Worm (Caenorhabditis elegans) whole organism, young adult: ENCODE data around the gene glp-1.

ENCODE experiments used
- D2030.7 ChIP-seq: fragments of 200-800 bp; sonication (Bioruptor generic); IDR thresholded peaks from 2 replicates; pipeline ENCODE4 v1.3.6; 2022; ENCODE audit warnings: missing genetic modification reagents, missing genetic modification characterization, missing compliant biosample characterization
- F22D6.2 ChIP-seq: sonication (generic microtip); optimal IDR thresholded peaks from 2 replicates; lab custom pipeline; 2016; ENCODE audit warnings: mild to moderate bottlenecking, missing genetic modification characterization, missing compliant biosample characterization
- F33H1.4 ChIP-seq: fragments of 200-800 bp; sonication (Bioruptor generic); IDR thresholded peaks from 2 replicates; pipeline ENCODE4 v1.3.6; 2022; ENCODE audit warnings: missing genetic modification reagents, missing genetic modification characterization, missing compliant biosample characterization
- F52B5.7 ChIP-seq: sonication (generic microtip); optimal IDR thresholded peaks from 2 replicates; lab custom pipeline; 2016; ENCODE audit warnings: mild to moderate bottlenecking, missing genetic modification characterization, missing compliant biosample characterization
- F57A8.1 ChIP-seq: fragments of 200-800 bp; sonication (Bioruptor generic); optimal IDR thresholded peaks from 2 replicates; lab custom pipeline; 2018; ENCODE audit warnings: mild to moderate bottlenecking, missing genetic modification characterization, moderate library complexity, missing compliant biosample characterization
- F57C9.4 ChIP-seq: sonication (generic microtip); optimal IDR thresholded peaks from 2 replicates; lab custom pipeline; 2017; ENCODE audit warnings: mild to moderate bottlenecking, missing genetic modification characterization, missing compliant biosample characterization
- K12H6.12 ChIP-seq: fragments of 200-800 bp; sonication (Bioruptor generic); optimal IDR thresholded peaks from 2 replicates; lab custom pipeline; 2018; ENCODE audit warnings: mild to moderate bottlenecking, missing genetic modification characterization, missing compliant biosample characterization
- T26A5.8 ChIP-seq: sonication (generic microtip); optimal IDR thresholded peaks from 2 replicates; lab custom pipeline; 2016; ENCODE audit warnings: missing genetic modification characterization, missing compliant biosample characterization
- Y56A3A.18 ChIP-seq: fragments of 200-800 bp; sonication (Bioruptor generic); IDR thresholded peaks from 2 replicates; pipeline ENCODE4 v1.3.6; 2022; ENCODE audit warnings: missing genetic modification reagents, missing genetic modification characterization, missing compliant biosample characterization
- Y79H2A.3 ChIP-seq: fragments of 200-800 bp; sonication (Bioruptor generic); conservative IDR thresholded peaks from 2 replicates; pipeline ENCODE4 v1.3.6; 2022; ENCODE audit warnings: missing genetic modification reagents, missing genetic modification characterization, missing compliant biosample characterization
- ama-1 ChIP-seq, 3 experiments: fragments of 150-350 bp in 1 of 3; sonication (generic microtip) in 2 of 3; optimal IDR thresholded peaks; 2 replicates each; lab custom pipeline; 2014 to 2018; ENCODE audit warnings: missing biosample characterization in 2 of 3, missing genetic modification characterization in 2 of 3, missing genetic modification reagents in 2 of 3
- aptf-2 ChIP-seq: fragments of 200-800 bp; sonication (Bioruptor generic); conservative IDR thresholded peaks from 2 replicates; pipeline ENCODE4 v1.3.6; 2022; ENCODE audit warnings: missing genetic modification reagents, missing genetic modification characterization, missing compliant biosample characterization
- athp-1 ChIP-seq: sonication (generic microtip); optimal IDR thresholded peaks from 2 replicates; lab custom pipeline; 2017; ENCODE audit warnings: mild to moderate bottlenecking, missing genetic modification characterization, missing compliant biosample characterization
- bed-2 ChIP-seq: fragments of 200-800 bp; sonication (Bioruptor generic); IDR thresholded peaks from 2 replicates; pipeline ENCODE4 v1.3.6; 2022; ENCODE audit warnings: missing genetic modification reagents, missing genetic modification characterization, missing compliant biosample characterization
- ccch-3 ChIP-seq: fragments of 200-800 bp; sonication (Bioruptor generic); optimal IDR thresholded peaks from 2 replicates; lab custom pipeline; 2018; ENCODE audit warnings: mild to moderate bottlenecking, missing genetic modification characterization, missing compliant biosample characterization
- ceh-100 ChIP-seq: fragments of 200-800 bp; sonication (Bioruptor generic); IDR thresholded peaks from 2 replicates; pipeline ENCODE4 v1.3.6; 2022; ENCODE audit warnings: missing genetic modification reagents, missing genetic modification characterization, missing compliant biosample characterization
- ceh-27 ChIP-seq: fragments of 200-800 bp; sonication (Bioruptor generic); optimal IDR thresholded peaks from 2 replicates; lab custom pipeline; 2018; ENCODE audit warnings: mild to moderate bottlenecking, missing genetic modification characterization, moderate library complexity, missing compliant biosample characterization
- ceh-58 ChIP-seq: fragments of 200-800 bp; sonication (Bioruptor generic); IDR thresholded peaks from 2 replicates; pipeline ENCODE4 v1.3.6; 2022; ENCODE audit warnings: missing genetic modification characterization, missing compliant biosample characterization
- dox-1 ChIP-seq: fragments of 200-800 bp; sonication (Bioruptor generic); IDR thresholded peaks from 2 replicates; pipeline ENCODE4 v1.3.6; 2022; ENCODE audit warnings: missing genetic modification reagents, missing genetic modification characterization, missing compliant biosample characterization
- dpff-1 ChIP-seq: sonication (generic microtip); optimal IDR thresholded peaks from 2 replicates; lab custom pipeline; 2017; ENCODE audit warnings: mild to moderate bottlenecking, missing genetic modification characterization, missing compliant biosample characterization
- dpl-1 ChIP-seq: fragments of 150-350 bp; optimal IDR thresholded peaks from 2 replicates; lab custom pipeline; 2014; ENCODE audit warnings: missing biosample characterization, missing genetic modification reagents, missing genetic modification characterization
- gei-17 ChIP-seq: fragments of 200-800 bp; sonication (Bioruptor generic); optimal IDR thresholded peaks from 2 replicates; lab custom pipeline; 2018; ENCODE audit warnings: mild to moderate bottlenecking, missing genetic modification characterization, missing compliant biosample characterization
- hrde-1 ChIP-seq: sonication (generic microtip); optimal IDR thresholded peaks from 2 replicates; lab custom pipeline; 2016; ENCODE audit warnings: missing genetic modification characterization, mild to moderate bottlenecking, missing compliant biosample characterization, moderate library complexity, missing genotype, missing genetic modification reagents, borderline replicate concordance
- lag-1 ChIP-seq: fragments of 200-800 bp; sonication (Bioruptor generic); IDR thresholded peaks from 2 replicates; pipeline ENCODE4 v1.3.6; 2022; ENCODE audit warnings: missing genetic modification reagents, missing genetic modification characterization, missing compliant biosample characterization
- lin-40 ChIP-seq: sonication (generic microtip); optimal IDR thresholded peaks from 2 replicates; lab custom pipeline; 2016; ENCODE audit warnings: missing genetic modification characterization, mild to moderate bottlenecking, missing compliant biosample characterization, missing genotype, missing genetic modification reagents
- lin-54 ChIP-seq: fragments of 200-800 bp; sonication (Bioruptor generic); optimal IDR thresholded peaks from 2 replicates; lab custom pipeline; 2018; ENCODE audit warnings: mild to moderate bottlenecking, missing genetic modification characterization, missing compliant biosample characterization
- lsy-27 ChIP-seq: sonication (generic microtip); optimal IDR thresholded peaks from 2 replicates; lab custom pipeline; 2017; ENCODE audit warnings: missing genetic modification characterization, mild to moderate bottlenecking, missing compliant biosample characterization, antibody characterized with exemption, missing genotype, borderline replicate concordance; ENCODE audit not compliant: insufficient read depth
- madf-6 ChIP-seq: fragments of 200-800 bp; sonication (Bioruptor generic); IDR thresholded peaks from 2 replicates; pipeline ENCODE4 v1.3.6; 2022; ENCODE audit warnings: missing genetic modification reagents, missing genetic modification characterization, missing compliant biosample characterization
- mcd-1 ChIP-seq: fragments of 200-800 bp; sonication (Bioruptor generic); IDR thresholded peaks from 2 replicates; pipeline ENCODE4 v1.3.6; 2022; ENCODE audit warnings: missing genetic modification reagents, missing genetic modification characterization, missing compliant biosample characterization
- mel-28 ChIP-seq: sonication (generic microtip); optimal IDR thresholded peaks from 2 replicates; lab custom pipeline; 2016; ENCODE audit warnings: borderline replicate concordance, mild to moderate bottlenecking, missing genetic modification characterization, missing compliant biosample characterization
- mes-4 ChIP-seq: sonication (generic microtip); optimal IDR thresholded peaks from 2 replicates; lab custom pipeline; 2016; ENCODE audit warnings: missing genotype, missing genetic modification characterization, missing compliant biosample characterization
- nfya-2 ChIP-seq: fragments of 200-800 bp; sonication (Bioruptor generic); IDR thresholded peaks from 2 replicates; pipeline ENCODE4 v1.3.6; 2022; ENCODE audit warnings: missing genetic modification reagents, missing genetic modification characterization, missing compliant biosample characterization
- nhr-179 ChIP-seq: sonication (generic microtip); optimal IDR thresholded peaks from 2 replicates; lab custom pipeline; 2016; ENCODE audit warnings: mild to moderate bottlenecking, missing genetic modification characterization, missing compliant biosample characterization
- nhr-27 ChIP-seq: fragments of 200-800 bp; sonication (Bioruptor generic); optimal IDR thresholded peaks from 2 replicates; lab custom pipeline; 2018; ENCODE audit warnings: mild to moderate bottlenecking, missing genetic modification characterization, moderate library complexity, missing compliant biosample characterization
- nhr-90 ChIP-seq: sonication (generic microtip); optimal IDR thresholded peaks from 2 replicates; lab custom pipeline; 2016; ENCODE audit warnings: missing genotype, mild to moderate bottlenecking, missing genetic modification characterization, missing compliant biosample characterization
- rpc-1 ChIP-seq, 2 experiments: fragments of 150-350 bp in 1 of 2; sonication (generic microtip) in 1 of 2; optimal IDR thresholded peaks; 2 replicates each; lab custom pipeline; 2014 to 2018; ENCODE audit warnings: missing biosample characterization in 1 of 2, missing genetic modification characterization in 1 of 2, missing genetic modification reagents in 1 of 2, missing genotype in 1 of 2
- snpc-3.4 ChIP-seq: sonication (generic microtip); optimal IDR thresholded peaks from 2 replicates; lab custom pipeline; 2017; ENCODE audit warnings: missing genetic modification characterization, mild to moderate bottlenecking, missing compliant biosample characterization, antibody characterized with exemption, moderate library complexity, missing genotype, missing genetic modification reagents
- tbx-9 ChIP-seq: sonication (generic microtip); optimal IDR thresholded peaks from 2 replicates; lab custom pipeline; 2016; ENCODE audit warnings: borderline replicate concordance, missing genetic modification characterization, inconsistent platforms, missing compliant biosample characterization
- unc-130 ChIP-seq: sonication (generic microtip); optimal IDR thresholded peaks from 2 replicates; lab custom pipeline; 2016; ENCODE audit warnings: missing genetic modification reagents, missing genetic modification characterization, missing compliant biosample characterization
- xnd-1 ChIP-seq: sonication (generic microtip); optimal IDR thresholded peaks from 2 replicates; lab custom pipeline; 2016; ENCODE audit warnings: missing genotype, missing genetic modification reagents, missing genetic modification characterization, missing compliant biosample characterization
- zfh-2 ChIP-seq: fragments of 200-800 bp; sonication (Bioruptor generic); conservative IDR thresholded peaks from 2 replicates; pipeline ENCODE4 v1.3.6; 2022; ENCODE audit warnings: missing genetic modification reagents, missing genetic modification characterization, missing compliant biosample characterization
- ztf-18 ChIP-seq: sonication (generic microtip); optimal IDR thresholded peaks from 2 replicates; lab custom pipeline; 2016; ENCODE audit warnings: missing genotype, mild to moderate bottlenecking, missing genetic modification characterization, missing compliant biosample characterization
- ztf-25 ChIP-seq: fragments of 200-800 bp; sonication (Bioruptor generic); IDR thresholded peaks from 2 replicates; pipeline ENCODE4 v1.3.6; 2022; ENCODE audit warnings: missing genetic modification reagents, missing genetic modification characterization, missing compliant biosample characterization
- ztf-6 ChIP-seq: fragments of 200-800 bp; sonication (Bioruptor generic); IDR thresholded peaks from 2 replicates; pipeline ENCODE4 v1.3.6; 2022; ENCODE audit warnings: missing genetic modification reagents, missing genetic modification characterization, missing compliant biosample characterization

glp-1 gene

DNA sequence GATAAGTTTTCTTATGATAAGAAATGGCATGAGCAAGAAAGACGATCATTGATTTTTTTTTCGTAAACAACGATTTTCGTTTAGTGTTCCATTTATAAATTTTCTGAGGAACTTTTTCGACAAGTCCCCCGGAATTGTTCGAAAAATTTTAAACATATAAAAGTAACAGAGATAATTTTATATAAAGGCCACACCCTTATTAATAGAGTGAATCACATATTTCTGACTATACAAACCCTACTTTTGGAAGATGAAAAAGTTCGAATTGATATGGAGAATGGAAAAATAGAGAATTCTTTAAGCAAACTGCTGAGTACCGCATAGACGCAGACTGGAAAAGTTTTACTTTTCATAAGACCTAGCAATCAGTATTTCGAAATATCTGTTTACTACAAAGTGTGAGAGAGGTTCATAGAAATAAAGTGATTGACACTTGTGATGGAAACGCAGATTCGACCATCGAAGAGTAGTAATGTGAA is 40.9 kb upstream of the glp-1 start (continued):
- no peak for TF ChIP-seq F52B5.7 (tag; lab: Kevin White, UChicago)
- peak; percentile 76 for TF ChIP-seq ceh-27 (GFP tag; lab: Kevin White, UChicago)
- TF ChIP-seq ztf-6 (GFP tag; lab: Robert Waterston, UW): no peak
- peak; percentile 72; the same call in 1 of the 2 replicates for TF ChIP-seq Y79H2A.3 (GFP tag; lab: Robert Waterston, UW)
- peak; percentile 43; the same call in 1 of the 2 replicates for TF ChIP-seq madf-6
- no peak for TF ChIP-seq ztf-25 (GFP tag; lab: Robert Waterston, UW)

DNA sequence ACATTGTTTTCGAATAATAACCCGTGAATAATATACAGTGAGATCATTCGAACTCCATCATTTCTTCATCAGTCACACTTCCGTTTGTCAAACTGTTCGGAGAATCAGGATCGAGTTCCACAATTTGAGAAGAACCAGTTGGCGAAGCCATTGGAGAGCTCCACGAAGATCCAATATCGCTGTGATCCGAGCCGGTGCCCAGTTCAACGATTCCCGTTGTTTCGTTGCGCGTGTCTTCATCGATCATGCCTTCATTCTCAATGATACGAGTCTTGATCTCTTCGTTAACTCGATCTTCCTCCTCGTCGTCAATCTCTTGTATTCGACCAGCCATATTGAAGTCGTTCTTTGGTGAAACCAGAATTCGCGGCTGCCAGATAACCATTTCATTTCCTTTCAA is 40.3 kb upstream of the glp-1 start:
- peak; percentile 35 for TF ChIP-seq ama-1 (optimal IDR thresholded peaks at IDR 0.05; lab: Kevin White, UChicago)
- no peak for TF ChIP-seq ama-1 (GFP tag; optimal IDR thresholded peaks at IDR 0.05; lab: Kevin White, UChicago)
- peak; percentile 3 for TF ChIP-seq mes-4 (tag; lab: Kevin White, UChicago)
- no peak for TF ChIP-seq lin-40 (tag; lab: Kevin White, UChicago)
- no peak for TF ChIP-seq F33H1.4
- no peak for TF ChIP-seq aptf-2 (GFP tag; lab: Robert Waterston, UW)
- TF ChIP-seq dpl-1: no peak
- TF ChIP-seq zfh-2: peak; percentile 50; the same call in 1 of the 2 replicates
- no peak for TF ChIP-seq ceh-58
- no peak for TF ChIP-seq ccch-3 (GFP tag; lab: Kevin White, UChicago)
- TF ChIP-seq mcd-1 (GFP tag; lab: Robert Waterston, UW): no peak

DNA sequence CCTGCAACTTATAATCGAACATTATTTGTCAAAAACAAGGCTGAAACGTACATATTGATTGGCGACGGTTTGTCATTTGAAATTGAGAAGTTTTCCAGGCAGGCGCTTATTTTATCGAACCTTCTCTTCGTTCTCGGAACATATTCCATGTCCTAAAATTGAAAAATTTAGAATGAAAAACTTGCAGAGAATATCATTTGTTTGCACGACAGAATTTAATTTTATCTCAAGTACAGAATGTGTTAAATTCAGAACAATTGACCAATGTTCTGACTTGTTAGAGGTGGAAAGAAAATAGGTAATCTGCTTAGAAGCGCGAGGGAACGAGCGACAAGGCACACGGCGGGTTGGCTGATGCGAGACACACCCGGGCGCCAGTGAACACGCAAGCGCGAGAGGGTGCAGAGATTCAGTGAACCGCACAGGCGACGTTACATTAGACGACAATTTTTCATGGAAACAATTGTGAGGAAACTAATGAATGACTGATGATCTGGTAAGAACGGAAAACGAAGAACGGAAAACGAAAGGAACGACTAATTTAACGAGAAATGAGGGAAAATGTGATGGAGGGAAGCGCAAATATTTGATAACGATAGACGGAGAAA is 39.6 kb upstream of the glp-1 start:
- TF ChIP-seq F33H1.4 (no peak), mel-28 (no peak), lin-54 (GFP tag; lab: Kevin White, UChicago) (peak; percentile 49), lsy-27 (tag; lab: Kevin White, UChicago) (no peak), rpc-1 (optimal IDR thresholded peaks at IDR 0.05; lab: Kevin White, UChicago) (no peak), rpc-1 (tag; optimal IDR thresholded peaks at IDR 0.05; lab: Kevin White, UChicago) (no peak), nfya-2 (GFP tag; lab: Robert Waterston, UW) (0 out of 2 replicates have a peak, but pooled peaks have one; percentile 44), athp-1 (tag; lab: Kevin White, UChicago) (no peak), ceh-58 (no peak), D2030.7 (GFP tag; lab: Robert Waterston, UW) (no peak), dox-1 (GFP tag; lab: Robert Waterston, UW) (peak; percentile 80), xnd-1 (tag; lab: Kevin White, UChicago) (no peak), F57C9.4 (no peak), bed-2 (GFP tag; lab: Robert Waterston, UW) (no peak), gei-17 (no peak), Y56A3A.18 (GFP tag; lab: Robert Waterston, UW) (peak; percentile 78; the same call in 1 of the 2 replicates), nhr-90 (tag; lab: Kevin White, UChicago) (peak; percentile 45), hrde-1 (tag; lab: Kevin White, UChicago) (no peak), F22D6.2 (tag; lab: Kevin White, UChicago) (no peak), T26A5.8 (no peak), snpc-3.4 (tag; lab: Kevin White, UChicago) (no peak), F57A8.1 (GFP tag; lab: Kevin White, UChicago) (no peak), ztf-18 (tag; lab: Kevin White, UChicago) (no peak), ceh-100 (peak; percentile 59), unc-130 (GFP tag; lab: Kevin White, UChicago) (no peak), lag-1 (GFP tag; lab: Robert Waterston, UW) (no peak), nhr-179 (tag; lab: Kevin White, UChicago) (no peak), dpff-1 (no peak), K12H6.12 (tag; lab: Kevin White, UChicago) (peak; percentile 29), tbx-9 (tag; lab: Kevin White, UChicago) (no peak), nhr-27 (tag; lab: Kevin White, UChicago) (no peak)
